Fruit fly (Drosophila melanogaster) whole organism, embryonic: ENCODE measurements around the gene CG44261.

Experiments used
- Aef1 ChIP-seq: fragments of 200-800 bp; sonication (Bioruptor generic); IDR thresholded peaks from 3 replicates; pipeline ENCODE4 v1.3.6; 2022; ENCODE audit warnings: missing biosample characterization, missing genetic modification characterization
- Antp ChIP-seq: fragments of 200-800 bp; sonication (Bioruptor generic); optimal IDR thresholded peaks from 3 replicates; lab custom pipeline; 2016; ENCODE audit warnings: missing biosample characterization, missing genetic modification characterization
- Bgb ChIP-seq: fragments of 200-800 bp; sonication (Bioruptor generic); IDR thresholded peaks from 2 replicates; pipeline ENCODE4 v1.3.6; 2022; ENCODE audit warnings: missing biosample characterization, missing genetic modification characterization; ENCODE audit not compliant: partially characterized antibody
- CG10274 ChIP-seq: fragments of 200-800 bp; sonication (Bioruptor generic); optimal IDR thresholded peaks from 3 replicates; lab custom pipeline; 2017; ENCODE audit warnings: missing biosample characterization, mild to moderate bottlenecking, missing genetic modification characterization
- CG10979 ChIP-seq: fragments of 200-800 bp; sonication (Bioruptor generic); optimal IDR thresholded peaks from 2 replicates; lab custom pipeline; 2018; ENCODE audit warnings: missing biosample characterization, mild to moderate bottlenecking, missing genetic modification characterization, moderate library complexity
- CG12299 ChIP-seq: fragments of 200-800 bp; sonication (Bioruptor generic); optimal IDR thresholded peaks from 2 replicates; lab custom pipeline; 2018; ENCODE audit warnings: missing biosample characterization, mild to moderate bottlenecking, missing genetic modification characterization
- CG12744 ChIP-seq: fragments of 200-800 bp; sonication (Bioruptor generic); optimal IDR thresholded peaks from 2 replicates; lab custom pipeline; 2016; ENCODE audit warnings: missing biosample characterization, missing genetic modification characterization
- CG13123 ChIP-seq: fragments of 200-800 bp; sonication (Bioruptor generic); optimal IDR thresholded peaks from 2 replicates; lab custom pipeline; 2016; ENCODE audit warnings: missing biosample characterization, missing genetic modification characterization
- CG13894 ChIP-seq: fragments of 200-800 bp; sonication (Bioruptor generic); optimal IDR thresholded peaks from 3 replicates; lab custom pipeline; 2018; ENCODE audit warnings: missing biosample characterization, mild to moderate bottlenecking, missing genetic modification characterization, moderate library complexity
- CG14710 ChIP-seq: fragments of 200-800 bp; sonication (Bioruptor generic); optimal IDR thresholded peaks from 3 replicates; lab custom pipeline; 2019; ENCODE audit warnings: missing biosample characterization, mild to moderate bottlenecking, missing genetic modification characterization, moderate library complexity
- CG15011 ChIP-seq: fragments of 200-800 bp; sonication (Bioruptor generic); optimal IDR thresholded peaks from 3 replicates; lab custom pipeline; 2018; ENCODE audit warnings: missing biosample characterization, mild to moderate bottlenecking, missing genetic modification characterization
- CG1647 ChIP-seq: fragments of 200-800 bp; sonication (Bioruptor generic); optimal IDR thresholded peaks from 3 replicates; lab custom pipeline; 2016; ENCODE audit warnings: missing biosample characterization, missing genetic modification characterization
- CG30403 ChIP-seq: fragments of 200-800 bp; sonication (Bioruptor generic); optimal IDR thresholded peaks from 3 replicates; lab custom pipeline; 2016; ENCODE audit warnings: missing biosample characterization, missing genetic modification characterization
- CG6683 ChIP-seq: fragments of 200-800 bp; sonication (Bioruptor generic); optimal IDR thresholded peaks from 2 replicates; lab custom pipeline; 2017; ENCODE audit warnings: missing biosample characterization, mild to moderate bottlenecking, missing genetic modification characterization, missing genetic modification reagents
- CG6689 ChIP-seq: fragments of 200-800 bp; sonication (Bioruptor generic); IDR thresholded peaks from 2 replicates; pipeline ENCODE4 v1.3.6; 2022; ENCODE audit warnings: missing biosample characterization, missing genetic modification characterization
- CG6765 ChIP-seq: fragments of 200-800 bp; sonication (Bioruptor generic); optimal IDR thresholded peaks from 3 replicates; lab custom pipeline; 2017; ENCODE audit warnings: missing biosample characterization, mild to moderate bottlenecking, missing genetic modification characterization
- CG8281 ChIP-seq: fragments of 200-800 bp; sonication (Bioruptor generic); optimal IDR thresholded peaks from 2 replicates; lab custom pipeline; 2018; ENCODE audit warnings: missing biosample characterization, mild to moderate bottlenecking, missing genetic modification characterization, moderate library complexity
- CG8359 ChIP-seq: fragments of 200-800 bp; sonication (Bioruptor generic); optimal IDR thresholded peaks from 2 replicates; lab custom pipeline; 2017; ENCODE audit warnings: missing biosample characterization, mild to moderate bottlenecking, missing genetic modification characterization, borderline replicate concordance
- CkIIα-i1 ChIP-seq: fragments of 200-800 bp; sonication (Bioruptor generic); IDR thresholded peaks from 2 replicates; pipeline ENCODE4 v1.3.6; 2022; ENCODE audit warnings: missing biosample characterization, missing genetic modification characterization
- D ChIP-seq, 2 experiments: fragments of 200-800 bp in 1 of 2; fragments of >200 bp in 1 of 2; sonication (Bioruptor generic) in 1 of 2; optimal IDR thresholded peaks; 2 replicates in 1 of 2; 3 replicates in 1 of 2; lab custom pipeline; 2017; ENCODE audit warnings: mild to moderate bottlenecking in 1 of 2, missing biosample characterization in 1 of 2, missing genetic modification characterization in 1 of 2, missing genetic modification reagents in 1 of 2
- D19A ChIP-seq: fragments of 200-800 bp; optimal IDR thresholded peaks from 3 replicates; lab custom pipeline; 2019; ENCODE audit warnings: missing biosample characterization, mild to moderate bottlenecking, missing genetic modification characterization, moderate library complexity
- Gsc ChIP-seq: fragments of 200-800 bp; sonication (Bioruptor generic); IDR thresholded peaks from 2 replicates; pipeline ENCODE4 v1.3.6; 2022; ENCODE audit warnings: missing biosample characterization, missing genetic modification characterization
- Hmr ChIP-seq: fragments of 200-800 bp; sonication (Bioruptor generic); optimal IDR thresholded peaks from 3 replicates; lab custom pipeline; 2017; ENCODE audit warnings: mild to moderate bottlenecking, missing biosample characterization, missing genetic modification reagents, missing genetic modification characterization
- Hr39 ChIP-seq: fragments of >200 bp; optimal IDR thresholded peaks from 2 replicates; lab custom pipeline; 2017
- Med ChIP-seq: fragments of 200-800 bp; sonication (Bioruptor generic); peaks from one replicate; lab custom pipeline; 2016; ENCODE audit warnings: missing biosample characterization, missing genetic modification characterization, mild to moderate bottlenecking, inconsistent platforms, moderate library complexity
- Neu2 ChIP-seq: fragments of 200-800 bp; sonication (Bioruptor generic); optimal IDR thresholded peaks from 3 replicates; lab custom pipeline; 2016; ENCODE audit warnings: missing biosample characterization, missing genetic modification characterization, borderline replicate concordance
- Oaz ChIP-seq: fragments of 200-800 bp; sonication (Bioruptor generic); IDR thresholded peaks from 2 replicates; pipeline ENCODE4 v1.3.6; 2022; ENCODE audit warnings: missing biosample characterization, missing genetic modification characterization
- Scr ChIP-seq: fragments of 200-800 bp; sonication (Bioruptor generic); IDR thresholded peaks from 2 replicates; pipeline ENCODE4 v1.3.6; 2022; ENCODE audit warnings: missing biosample characterization, missing genetic modification characterization; ENCODE audit not compliant: partially characterized antibody
- Sin3A ChIP-seq: fragments of >200 bp; optimal IDR thresholded peaks from 2 replicates; lab custom pipeline; 2018
- Six4 ChIP-seq: fragments of 200-800 bp; sonication (Bioruptor generic); optimal IDR thresholded peaks from 2 replicates; lab custom pipeline; 2016; ENCODE audit warnings: missing biosample characterization, missing genetic modification characterization
- Ssrp ChIP-seq: fragments of 200-800 bp; sonication (Bioruptor generic); optimal IDR thresholded peaks from 2 replicates; lab custom pipeline; 2018; ENCODE audit warnings: missing biosample characterization, mild to moderate bottlenecking, missing genetic modification characterization, moderate library complexity
- Xrp1 ChIP-seq: fragments of 200-800 bp; sonication (Bioruptor generic); IDR thresholded peaks from 2 replicates; pipeline ENCODE4 v1.3.6; 2022; ENCODE audit warnings: missing biosample characterization, missing genetic modification characterization
- bigmax ChIP-seq: fragments of 200-800 bp; sonication (Bioruptor generic); optimal IDR thresholded peaks from 2 replicates; lab custom pipeline; 2018; ENCODE audit warnings: missing biosample characterization, mild to moderate bottlenecking, missing genetic modification characterization
- bsh ChIP-seq, 2 experiments: fragments of 200-800 bp; sonication (Bioruptor generic); optimal IDR thresholded peaks; 2 replicates each; lab custom pipeline; 2017 to 2018; ENCODE audit warnings: mild to moderate bottlenecking in 2 of 2, missing biosample characterization in 2 of 2, missing genetic modification characterization in 2 of 2, moderate library complexity in 1 of 2
- cato ChIP-seq: fragments of 200-800 bp; sonication (Bioruptor generic); optimal IDR thresholded peaks from 2 replicates; lab custom pipeline; 2016; ENCODE audit warnings: missing biosample characterization, missing genetic modification characterization, borderline replicate concordance
- chm ChIP-seq: fragments of 200-800 bp; sonication (Bioruptor generic); IDR thresholded peaks from 2 replicates; pipeline ENCODE4 v1.3.6; 2022; ENCODE audit warnings: missing biosample characterization, missing genetic modification characterization
- corto ChIP-seq: fragments of 200-800 bp; sonication (Bioruptor generic); optimal IDR thresholded peaks from 2 replicates; lab custom pipeline; 2016; ENCODE audit warnings: missing biosample characterization, mild to moderate bottlenecking, missing genetic modification characterization, moderate library complexity
- croc ChIP-seq: fragments of 200-800 bp; sonication (Bioruptor generic); conservative IDR thresholded peaks from 3 replicates; pipeline ENCODE4 v1.3.6; 2022; ENCODE audit warnings: missing biosample characterization, missing genetic modification characterization
- crp ChIP-seq, 2 experiments: fragments of 200-800 bp; sonication (Bioruptor generic); optimal IDR thresholded peaks; 2 replicates in 1 of 2; 3 replicates in 1 of 2; lab custom pipeline; 2017; ENCODE audit warnings: missing biosample characterization in 2 of 2, missing genetic modification characterization in 2 of 2, mild to moderate bottlenecking in 1 of 2, moderate library complexity in 1 of 2
- gce ChIP-seq: fragments of 200-800 bp; sonication (Bioruptor generic); IDR thresholded peaks from 3 replicates; pipeline ENCODE4 v1.3.6; 2022; ENCODE audit warnings: missing biosample characterization, missing genetic modification characterization
- gfzf ChIP-seq: fragments of 200-800 bp; sonication (Bioruptor generic); optimal IDR thresholded peaks from 2 replicates; lab custom pipeline; 2016; ENCODE audit warnings: missing biosample characterization, mild to moderate bottlenecking, missing genetic modification characterization, moderate library complexity
- gsb ChIP-seq: fragments of 200-800 bp; sonication (Bioruptor generic); IDR thresholded peaks from 2 replicates; pipeline ENCODE4 v1.3.6; 2022; ENCODE audit warnings: missing biosample characterization, missing genetic modification characterization
- klu ChIP-seq: fragments of 200-800 bp; sonication (Bioruptor generic); IDR thresholded peaks from 2 replicates; pipeline ENCODE4 v1.3.6; 2022; ENCODE audit warnings: missing biosample characterization, missing genetic modification characterization
- maf-S ChIP-seq: fragments of 200-800 bp; sonication (Bioruptor generic); optimal IDR thresholded peaks from 2 replicates; lab custom pipeline; 2016; ENCODE audit warnings: missing biosample characterization, missing genetic modification characterization
- oc ChIP-seq: fragments of 200-800 bp; sonication (Bioruptor generic); optimal IDR thresholded peaks from 2 replicates; lab custom pipeline; 2018; ENCODE audit warnings: missing biosample characterization, mild to moderate bottlenecking, missing genetic modification characterization, moderate library complexity
- sisA ChIP-seq: fragments of 200-800 bp; sonication (Bioruptor generic); IDR thresholded peaks from 2 replicates; pipeline ENCODE4 v1.3.6; 2022; ENCODE audit warnings: missing biosample characterization, missing genetic modification characterization
- slbo ChIP-seq: fragments of 200-800 bp; sonication (Bioruptor generic); IDR thresholded peaks from 2 replicates; pipeline ENCODE4 v1.3.6; 2022; ENCODE audit warnings: missing biosample characterization, missing genetic modification characterization
- so ChIP-seq: fragments of 200-800 bp; sonication (Bioruptor generic); IDR thresholded peaks from 3 replicates; pipeline ENCODE4 v1.3.6; 2022; ENCODE audit warnings: missing biosample characterization, missing genetic modification characterization
- tio ChIP-seq: fragments of 200-800 bp; sonication (Bioruptor generic); optimal IDR thresholded peaks from 2 replicates; lab custom pipeline; 2017; ENCODE audit warnings: missing biosample characterization, missing genetic modification characterization, inconsistent platforms
- tup ChIP-seq: fragments of 200-800 bp; sonication (Bioruptor generic); optimal IDR thresholded peaks from 2 replicates; lab custom pipeline; 2016; ENCODE audit warnings: missing biosample characterization, mild to moderate bottlenecking, missing genetic modification characterization, moderate library complexity
- unc-4 ChIP-seq: fragments of 200-800 bp; sonication (Bioruptor generic); IDR thresholded peaks from 2 replicates; pipeline ENCODE4 v1.3.6; 2022; ENCODE audit warnings: missing biosample characterization, missing genetic modification characterization; ENCODE audit not compliant: partially characterized antibody
- unpg ChIP-seq: fragments of 200-800 bp; sonication (Bioruptor generic); optimal IDR thresholded peaks from 3 replicates; lab custom pipeline; 2018; ENCODE audit warnings: missing biosample characterization, mild to moderate bottlenecking, missing genetic modification characterization, moderate library complexity

CG44261 gene

dm6 chr3R:9419300-9419652 lies 11.3 kb upstream of the CG44261 start (continued):
- TF ChIP-seq Neu2, result no peak
- TF ChIP-seq chm (GFP tag; lab: Robert Waterston, UW), result no peak
- no peak for TF ChIP-seq CG13123 (GFP tag; lab: Kevin White, UChicago)
- TF ChIP-seq CG15011, result no peak
- TF ChIP-seq klu, result no peak
- no peak for TF ChIP-seq CG6765
- no peak for TF ChIP-seq unc-4
- TF ChIP-seq CG8359, result no peak
- TF ChIP-seq tio (GFP tag; lab: Kevin White, UChicago), result no peak
- TF ChIP-seq sisA (GFP tag; lab: Robert Waterston, UW), result no peak
- no peak for TF ChIP-seq CG30403 (GFP tag; lab: Kevin White, UChicago)
- no peak for TF ChIP-seq corto
- no peak for TF ChIP-seq croc (GFP tag; lab: Robert Waterston, UW)
- TF ChIP-seq D (optimal IDR thresholded peaks at IDR 0.05; lab: Kevin White, UChicago), result no peak
- no peak for TF ChIP-seq D (GFP tag; optimal IDR thresholded peaks at IDR 0.05; lab: Kevin White, UChicago)
- no peak for TF ChIP-seq CG10274
- TF ChIP-seq Hr39 (lab: Kevin White, UChicago), result no peak
- TF ChIP-seq Bgb (GFP tag; lab: Robert Waterston, UW), result no peak
- TF ChIP-seq gce, result no peak
- TF ChIP-seq CG12744 (GFP tag; lab: Kevin White, UChicago), result no peak
- peak; percentile 73 for TF ChIP-seq Med (GFP tag; lab: Kevin White, UChicago)
- TF ChIP-seq Sin3A (lab: Kevin White, UChicago), result no peak
- no peak for TF ChIP-seq unpg
- TF ChIP-seq CG14710, result no peak
- TF ChIP-seq CG10979 (tag; lab: Kevin White, UChicago), result no peak
- peak; percentile 4 for TF ChIP-seq CG13894 (tag; lab: Kevin White, UChicago)
- TF ChIP-seq Antp (GFP tag; lab: Kevin White, UChicago), result no peak
- no peak for TF ChIP-seq CG1647 (GFP tag; lab: Kevin White, UChicago)
- no peak for TF ChIP-seq cato
- TF ChIP-seq so (GFP tag; lab: Robert Waterston, UW), result no peak
- peak; percentile 9 for TF ChIP-seq bigmax (GFP tag; lab: Kevin White, UChicago)
- TF ChIP-seq gfzf (GFP tag; lab: Kevin White, UChicago), result no peak
- TF ChIP-seq CG6689, result no peak
- peak; percentile 22 for TF ChIP-seq Hmr (GFP tag; lab: Kevin White, UChicago)
- TF ChIP-seq maf-S (GFP tag; lab: Kevin White, UChicago), result no peak
- TF ChIP-seq CG6683, result no peak
- no peak for TF ChIP-seq Six4 (GFP tag; lab: Kevin White, UChicago)
- no peak for TF ChIP-seq crp (GFP tag; optimal IDR thresholded peaks at IDR 0.05; lab: Kevin White, UChicago)
- TF ChIP-seq Oaz (GFP tag; lab: Robert Waterston, UW), result no peak
- TF ChIP-seq Ssrp (tag; lab: Kevin White, UChicago), result no peak
- TF ChIP-seq Xrp1 (GFP tag; lab: Robert Waterston, UW), result no peak
- peak in 1 of 2 experiments; percentile 26 for TF ChIP-seq bsh (GFP tag; optimal IDR thresholded peaks at IDR 0.05; lab: Kevin White, UChicago)
- no peak for TF ChIP-seq Gsc (GFP tag; lab: Robert Waterston, UW)
- no peak for TF ChIP-seq CG12299 (tag; lab: Kevin White, UChicago)
- no peak for TF ChIP-seq D19A (tag; lab: Kevin White, UChicago)
- TF ChIP-seq CG8281 (tag; lab: Kevin White, UChicago), result no peak
- TF ChIP-seq tup (GFP tag; lab: Kevin White, UChicago), result no peak
- no peak for TF ChIP-seq Aef1 (GFP tag; lab: Robert Waterston, UW)
- no peak for TF ChIP-seq oc (tag; lab: Kevin White, UChicago)
- no peak for TF ChIP-seq Scr (GFP tag; lab: Robert Waterston, UW)
- TF ChIP-seq gsb (GFP tag; lab: Robert Waterston, UW), result no peak
- TF ChIP-seq slbo, result no peak
- TF ChIP-seq CkIIα-i1 (GFP tag; lab: Robert Waterston, UW), result no peak
